Worm (Caenorhabditis elegans) whole organism, young adult: ENCODE measurements around the gene inpp-4B.

ENCODE experiments used
- C17E4.6 ChIP-seq: fragments of 200-800 bp; sonication (Bioruptor generic); IDR thresholded peaks from 2 replicates; pipeline ENCODE4 v1.3.6; 2022; ENCODE audit warnings: missing genetic modification reagents, missing genetic modification characterization, missing compliant biosample characterization
- D2030.7 ChIP-seq: fragments of 200-800 bp; sonication (Bioruptor generic); IDR thresholded peaks from 2 replicates; pipeline ENCODE4 v1.3.6; 2022; ENCODE audit warnings: missing genetic modification reagents, missing genetic modification characterization, missing compliant biosample characterization
- F57A8.1 ChIP-seq: fragments of 200-800 bp; sonication (Bioruptor generic); optimal IDR thresholded peaks from 2 replicates; lab custom pipeline; 2018; ENCODE audit warnings: mild to moderate bottlenecking, missing genetic modification characterization, moderate library complexity, missing compliant biosample characterization
- ama-1 ChIP-seq, 3 experiments: fragments of 150-350 bp in 1 of 3; sonication (generic microtip) in 2 of 3; optimal IDR thresholded peaks; 2 replicates each; lab custom pipeline; 2014 to 2018; ENCODE audit warnings: missing biosample characterization in 2 of 3, missing genetic modification characterization in 2 of 3, missing genetic modification reagents in 2 of 3
- ceh-91 ChIP-seq: fragments of 200-800 bp; sonication (Bioruptor generic); IDR thresholded peaks from 2 replicates; pipeline ENCODE4 v1.3.6; 2022; ENCODE audit warnings: missing genetic modification reagents, missing genetic modification characterization, missing compliant biosample characterization
- dpl-1 ChIP-seq: fragments of 150-350 bp; optimal IDR thresholded peaks from 2 replicates; lab custom pipeline; 2014; ENCODE audit warnings: missing biosample characterization, missing genetic modification reagents, missing genetic modification characterization
- egl-18 ChIP-seq: fragments of 200-800 bp; sonication (Bioruptor generic); IDR thresholded peaks from 2 replicates; pipeline ENCODE4 v1.3.6; 2022; ENCODE audit warnings: missing genetic modification reagents, missing genetic modification characterization, missing compliant biosample characterization
- him-1 ChIP-seq: sonication (generic microtip); optimal IDR thresholded peaks from 2 replicates; lab custom pipeline; 2016; ENCODE audit warnings: missing genotype, missing genetic modification reagents, missing genetic modification characterization, missing compliant biosample characterization
- nhr-80 ChIP-seq: sonication (generic microtip); optimal IDR thresholded peaks from 2 replicates; lab custom pipeline; 2016; ENCODE audit warnings: missing genetic modification characterization, missing compliant biosample characterization
- rpc-1 ChIP-seq, 2 experiments: fragments of 150-350 bp in 1 of 2; sonication (generic microtip) in 1 of 2; optimal IDR thresholded peaks; 2 replicates each; lab custom pipeline; 2014 to 2018; ENCODE audit warnings: missing biosample characterization in 1 of 2, missing genetic modification characterization in 1 of 2, missing genetic modification reagents in 1 of 2, missing genotype in 1 of 2
- sea-2 ChIP-seq: fragments of 200-800 bp; sonication (Bioruptor generic); IDR thresholded peaks from 2 replicates; pipeline ENCODE4 v1.3.6; 2022; ENCODE audit warnings: missing genetic modification characterization, missing compliant biosample characterization
- sptf-2 ChIP-seq: fragments of 200-800 bp; sonication (Bioruptor generic); optimal IDR thresholded peaks from 2 replicates; lab custom pipeline; 2018; ENCODE audit warnings: mild to moderate bottlenecking, missing genetic modification characterization, missing compliant biosample characterization
- tbx-9 ChIP-seq: sonication (generic microtip); optimal IDR thresholded peaks from 2 replicates; lab custom pipeline; 2016; ENCODE audit warnings: borderline replicate concordance, missing genetic modification characterization, inconsistent platforms, missing compliant biosample characterization
- unc-130 ChIP-seq: sonication (generic microtip); optimal IDR thresholded peaks from 2 replicates; lab custom pipeline; 2016; ENCODE audit warnings: missing genetic modification reagents, missing genetic modification characterization, missing compliant biosample characterization

DNA sequence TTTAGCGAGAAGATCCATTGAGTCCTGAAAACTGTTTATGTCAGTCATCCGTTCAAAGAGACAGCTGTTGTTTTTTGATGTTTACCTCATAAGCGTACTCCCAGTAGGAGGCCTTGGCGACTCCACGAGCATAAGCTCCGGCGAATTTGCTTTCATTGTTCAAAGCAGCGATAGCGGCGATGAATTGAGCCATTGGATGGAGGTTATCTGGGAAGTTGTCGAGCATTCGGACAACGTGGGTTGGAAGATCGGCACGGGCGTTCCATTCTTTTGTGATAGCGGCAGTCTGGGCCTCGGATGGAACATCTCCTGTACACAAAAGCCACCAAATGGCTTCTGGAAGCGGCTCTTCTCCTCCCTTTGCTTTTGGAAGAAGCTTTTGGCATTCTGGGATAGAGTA lies 50.8 kb downstream of the inpp-4B start:
- TF ChIP-seq nhr-80 (tag; lab: Kevin White, UChicago): no peak
- TF ChIP-seq dpl-1 (GFP tag; lab: Kevin White, UChicago): no peak
- TF ChIP-seq egl-18 (GFP tag; lab: Robert Waterston, UW): no peak
- no peak for TF ChIP-seq ama-1 (optimal IDR thresholded peaks at IDR 0.05; lab: Kevin White, UChicago)
- no peak for TF ChIP-seq ama-1 (GFP tag; optimal IDR thresholded peaks at IDR 0.05; lab: Kevin White, UChicago)
- TF ChIP-seq sptf-2 (GFP tag; lab: Kevin White, UChicago): no peak
- TF ChIP-seq F57A8.1 (GFP tag; lab: Kevin White, UChicago): no peak
- TF ChIP-seq rpc-1 (optimal IDR thresholded peaks at IDR 0.05; lab: Kevin White, UChicago): no peak
- no peak for TF ChIP-seq rpc-1 (tag; optimal IDR thresholded peaks at IDR 0.05; lab: Kevin White, UChicago)
- TF ChIP-seq C17E4.6 (GFP tag; lab: Robert Waterston, UW): no peak
- no peak for TF ChIP-seq tbx-9
- no peak for TF ChIP-seq him-1 (tag; lab: Kevin White, UChicago)
- no peak for TF ChIP-seq sea-2 (GFP tag; lab: Robert Waterston, UW)
- TF ChIP-seq ceh-91 (GFP tag; lab: Robert Waterston, UW): no peak
- no peak for TF ChIP-seq D2030.7
- no peak for TF ChIP-seq unc-130
